Fruit fly (Drosophila melanogaster): Measurements from ENCODE around the gene HtrA2.

DNA sequence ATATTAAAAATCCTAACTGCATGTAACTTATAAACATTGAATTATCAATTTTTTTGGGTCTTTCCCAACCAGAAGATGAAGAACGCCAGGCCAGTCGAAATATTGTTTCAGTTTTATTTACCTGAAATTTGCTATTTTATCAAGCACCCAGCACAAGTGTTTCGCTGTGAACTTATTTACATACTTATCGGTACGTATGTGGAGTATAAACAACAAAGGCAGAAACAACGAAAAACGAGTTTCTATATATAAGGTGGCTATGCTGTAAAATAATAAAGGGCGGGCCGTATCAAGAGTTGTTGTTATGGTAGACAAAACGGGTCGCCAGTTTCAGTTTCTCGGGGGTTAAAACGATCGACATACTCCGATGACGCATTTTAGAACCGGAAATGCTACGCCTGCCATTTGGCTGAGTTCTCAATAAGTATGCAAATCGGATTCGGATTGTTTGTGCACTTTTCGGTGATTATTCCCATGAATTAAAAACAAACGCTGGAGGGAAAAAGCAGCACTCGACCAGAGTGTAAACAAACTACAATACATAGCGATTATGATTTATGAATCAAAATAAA is 31.8 kb downstream of the HtrA2 start:
- TF ChIP-seq psq (optimal IDR thresholded peaks at IDR 0.05) = no peak
- TF ChIP-seq Myc (optimal IDR thresholded peaks at IDR 0.05) = no peak
